Fruit fly (Drosophila melanogaster): ENCODE data around the gene Smyd3.
A peak's percentile ranks its signal among the peaks of the same experiment; 100 is the strongest.

Smyd3 gene

dm6 chrX:2590607-2591006, 18.1 kb downstream of the Smyd3 start (continued):
- TF ChIP-seq PHDP (tag; optimal IDR thresholded peaks at IDR 0.05) (no peak), Adf1 (GFP tag; IDR thresholded peaks at IDR 0.05) (peak; percentile 52; the same call in 1 of the 2 replicates), CG15479 (GFP tag; optimal IDR thresholded peaks at IDR 0.05) (peak; percentile 74), CG2199 (GFP tag; IDR thresholded peaks at IDR 0.05) (no peak), CG2202 (tag; optimal IDR thresholded peaks at IDR 0.05) (no peak), sug (tag; optimal IDR thresholded peaks at IDR 0.05) (peak; percentile 78), prd (optimal IDR thresholded peaks at IDR 0.05) (no peak), prd (GFP tag; IDR thresholded peaks at IDR 0.05) (no peak), Sox102F (GFP tag; optimal IDR thresholded peaks at IDR 0.05) (no peak), ci (GFP tag; IDR thresholded peaks at IDR 0.05) (0 out of 3 replicates have a peak, but pooled peaks have one; percentile 24), cas (GFP tag; IDR thresholded peaks at IDR 0.05) (no peak), Pdp1 (GFP tag; optimal IDR thresholded peaks at IDR 0.05) (peak in 1 of 2 experiments; percentile 40), grn (GFP tag; optimal IDR thresholded peaks at IDR 0.05) (peak; percentile 54), Dbx (GFP tag; IDR thresholded peaks at IDR 0.05) (no peak), CG9215 (GFP tag; IDR thresholded peaks at IDR 0.05) (no peak), CG4617 (GFP tag; optimal IDR thresholded peaks at IDR 0.05; ENCODE audit: borderline replicate concordance) (no peak), CG14667 (GFP tag; IDR thresholded peaks at IDR 0.05) (no peak), sc (optimal IDR thresholded peaks at IDR 0.05) (no peak), sc (GFP tag; optimal IDR thresholded peaks at IDR 0.05) (no peak), NC2α (GFP tag; optimal IDR thresholded peaks at IDR 0.05) (no peak), CG7963 (GFP tag; IDR thresholded peaks at IDR 0.05; ENCODE audit: partially characterized antibody) (no peak), Spps (tag; optimal IDR thresholded peaks at IDR 0.05) (no peak), jumu (GFP tag; optimal IDR thresholded peaks at IDR 0.05) (no peak), CG15696 (tag; optimal IDR thresholded peaks at IDR 0.05) (no peak), CG10979 (tag; optimal IDR thresholded peaks at IDR 0.05) (no peak), Six4 (GFP tag; optimal IDR thresholded peaks at IDR 0.05) (no peak), sqz (GFP tag; optimal IDR thresholded peaks at IDR 0.05) (no peak), CG14050 (GFP tag; IDR thresholded peaks at IDR 0.05) (no peak), lmd (GFP tag; IDR thresholded peaks at IDR 0.05) (no peak), Med (GFP tag) (peak; percentile 79), cg (GFP tag; optimal IDR thresholded peaks at IDR 0.05) (peak; percentile 4), Hsf (GFP tag; optimal IDR thresholded peaks at IDR 0.05) (no peak), Hey (tag; optimal IDR thresholded peaks at IDR 0.05) (peak; percentile 85), Atf6 (GFP tag; IDR thresholded peaks at IDR 0.05) (0 out of 2 replicates have a peak, but pooled peaks have one; percentile 8), CG33213 (GFP tag; optimal IDR thresholded peaks at IDR 0.05) (no peak), CG10543 (GFP tag; optimal IDR thresholded peaks at IDR 0.05) (peak; percentile 57), CG3726 (GFP tag; IDR thresholded peaks at IDR 0.05) (no peak), dati (GFP tag; IDR thresholded peaks at IDR 0.05) (no peak), cwo (GFP tag; optimal IDR thresholded peaks at IDR 0.05) (peak; percentile 39), CG12744 (GFP tag; optimal IDR thresholded peaks at IDR 0.05) (no peak), emc (GFP tag; optimal IDR thresholded peaks at IDR 0.05) (no peak), gro (GFP tag; optimal IDR thresholded peaks at IDR 0.05) (no peak), pan (optimal IDR thresholded peaks at IDR 0.05) (no peak), pan (GFP tag; optimal IDR thresholded peaks at IDR 0.05 in 1 of 2, IDR thresholded peaks at IDR 0.05 in 1 of 2) (no peak), CG9932 (GFP tag; IDR thresholded peaks at IDR 0.05) (no peak), her (GFP tag; optimal IDR thresholded peaks at IDR 0.05) (no peak), CG10654 (GFP tag; optimal IDR thresholded peaks at IDR 0.05) (no peak), phol (tag; optimal IDR thresholded peaks at IDR 0.05) (no peak), fd64A (GFP tag; optimal IDR thresholded peaks at IDR 0.05) (no peak), hb (GFP tag; IDR thresholded peaks at IDR 0.05; ENCODE audit: partially characterized antibody) (no peak), sna (GFP tag; IDR thresholded peaks at IDR 0.05; ENCODE audit: partially characterized antibody) (no peak), bowl (GFP tag; IDR thresholded peaks at IDR 0.05) (no peak), klu (GFP tag; IDR thresholded peaks at IDR 0.05) (no peak)
